Worm (Caenorhabditis elegans) whole organism, young adult: ENCODE data around the gene memb-2.

Source experiments
- T26A5.8 ChIP-seq: sonication (generic microtip); optimal IDR thresholded peaks from 2 replicates; lab custom pipeline; 2016; ENCODE audit warnings: missing genetic modification characterization, missing compliant biosample characterization
- Y53F4B.3 ChIP-seq: fragments of 200-800 bp; sonication (Bioruptor generic); IDR thresholded peaks from 2 replicates; pipeline ENCODE4 v1.3.6; 2022; ENCODE audit warnings: missing genetic modification reagents, missing genetic modification characterization, missing compliant biosample characterization
- ama-1 ChIP-seq, 3 experiments: fragments of 150-350 bp in 1 of 3; sonication (generic microtip) in 2 of 3; optimal IDR thresholded peaks; 2 replicates each; lab custom pipeline; 2014 to 2018; ENCODE audit warnings: missing biosample characterization in 2 of 3, missing genetic modification characterization in 2 of 3, missing genetic modification reagents in 2 of 3
- ceh-100 ChIP-seq: fragments of 200-800 bp; sonication (Bioruptor generic); IDR thresholded peaks from 2 replicates; pipeline ENCODE4 v1.3.6; 2022; ENCODE audit warnings: missing genetic modification reagents, missing genetic modification characterization, missing compliant biosample characterization
- ets-4 ChIP-seq: fragments of 200-800 bp; sonication (Bioruptor generic); optimal IDR thresholded peaks from 2 replicates; lab custom pipeline; 2018; ENCODE audit warnings: mild to moderate bottlenecking, missing genetic modification characterization, missing compliant biosample characterization
- sdz-38 ChIP-seq: sonication (generic microtip); optimal IDR thresholded peaks from 2 replicates; lab custom pipeline; 2016; ENCODE audit warnings: missing genotype, missing genetic modification characterization, missing compliant biosample characterization
- snpc-1.3 ChIP-seq: sonication (generic microtip); optimal IDR thresholded peaks from 2 replicates; lab custom pipeline; 2017; ENCODE audit warnings: missing genetic modification characterization, mild to moderate bottlenecking, missing compliant biosample characterization, antibody characterized with exemption, moderate library complexity, missing genotype, missing genetic modification reagents; ENCODE audit not compliant: insufficient read depth
- snpc-4 ChIP-seq, 5 experiments: fragments of 150-350 bp in 1 of 5; sonication (generic microtip) in 4 of 5; optimal IDR thresholded peaks; 2 replicates each; lab custom pipeline; 2014 to 2018; ENCODE audit warnings: missing genetic modification characterization in 5 of 5, missing biosample characterization in 3 of 5, antibody characterized with exemption in 2 of 5, mild to moderate bottlenecking in 2 of 5, missing compliant biosample characterization in 2 of 5, missing genotype in 2 of 5, moderate library complexity in 2 of 5, missing genetic modification reagents in 1 of 5

ce11 chrV:5587042-5587441, 32.9 kb downstream of the memb-2 start:
- TF ChIP-seq sdz-38 (tag; lab: Kevin White, UChicago) (no peak), T26A5.8 (no peak), ets-4 (GFP tag; lab: Kevin White, UChicago) (no peak), ceh-100 (GFP tag; lab: Robert Waterston, UW) (no peak), ama-1 (optimal IDR thresholded peaks at IDR 0.05; lab: Kevin White, UChicago) (no peak), ama-1 (GFP tag; optimal IDR thresholded peaks at IDR 0.05; lab: Kevin White, UChicago) (no peak), snpc-4 (GFP tag; optimal IDR thresholded peaks at IDR 0.05; lab: Kevin White, UChicago) (peak; percentile 81), snpc-4 (tag; optimal IDR thresholded peaks at IDR 0.05; lab: Kevin White, UChicago) (peak; percentile 86 to 98 (median 96)), snpc-1.3 (tag; lab: Kevin White, UChicago) (no peak), Y53F4B.3 (GFP tag; lab: Robert Waterston, UW) (no peak)
